Fruit fly (Drosophila melanogaster) whole organism, embryonic: ENCODE results near the gene CG5446.

Source experiments
- CG7271 ChIP-seq: fragments of 200-800 bp; sonication (Bioruptor generic); optimal IDR thresholded peaks from 2 replicates; lab custom pipeline; 2018; ENCODE audit warnings: missing biosample characterization, mild to moderate bottlenecking, missing genetic modification characterization, moderate library complexity
- Ets97D ChIP-seq: fragments of 200-800 bp; sonication (Bioruptor generic); optimal IDR thresholded peaks from 3 replicates; lab custom pipeline; 2016; ENCODE audit warnings: missing biosample characterization, missing genetic modification characterization
- fd102C ChIP-seq: fragments of 200-800 bp; sonication (Bioruptor generic); optimal IDR thresholded peaks from 2 replicates; lab custom pipeline; 2018; ENCODE audit warnings: missing biosample characterization, mild to moderate bottlenecking, missing genetic modification characterization, moderate library complexity
- psq ChIP-seq: fragments of 200-800 bp; sonication (Bioruptor generic); optimal IDR thresholded peaks from 2 replicates; lab custom pipeline; 2017; ENCODE audit warnings: missing biosample characterization, missing genetic modification characterization
- sens ChIP-seq: fragments of 200-800 bp; sonication (Bioruptor generic); peaks from one replicate; lab custom pipeline; 2016; ENCODE audit warnings: missing biosample characterization, missing genetic modification characterization

The CG5446 gene

dm6 chr2L:12392406-12392805, 35.1 kb downstream of the CG5446 start:
- peak; percentile 24 for TF ChIP-seq sens (GFP tag; lab: Kevin White, UChicago)
- no peak for TF ChIP-seq psq (GFP tag; lab: Kevin White, UChicago)
- TF ChIP-seq fd102C (GFP tag; lab: Kevin White, UChicago) = peak; percentile 3
- peak; percentile 31 for TF ChIP-seq Ets97D
- TF ChIP-seq CG7271 (tag; lab: Kevin White, UChicago) = peak; percentile 59
